ENCODE assay signal across 2 worm cellular contexts in genomic region chrV:11196631-11197258, ce11.
TF ChIP-seq lines count a peak whose summit lies in the region.

No protein-coding gene starts in this region.

TF ChIP-seq in whole organism, L1 larva, 84 proteins besides CTCF, POLR2A, EP300 and RAD21 (continued from another document):
- TF ChIP-seq C16A3.4 (tag; optimal IDR thresholded peaks at IDR 0.05; lab: Kevin White, UChicago) (peak; percentile 16), nhr-71 (tag; optimal IDR thresholded peaks at IDR 0.05; lab: Kevin White, UChicago) (peak; percentile 48), skn-1 (tag; optimal IDR thresholded peaks at IDR 0.05; lab: Kevin White, UChicago) (no peak), ceh-82 (tag; optimal IDR thresholded peaks at IDR 0.05; lab: Kevin White, UChicago) (peak in 1 of 3 experiments; percentile 17), mdl-1 (tag; optimal IDR thresholded peaks at IDR 0.05; lab: Kevin White, UChicago) (no peak), nhr-20 (tag; optimal IDR thresholded peaks at IDR 0.05; lab: Kevin White, UChicago) (peak; percentile 55), grh-1 (GFP tag; IDR thresholded peaks at IDR 0.05; lab: Robert Waterston, UW) (peak; percentile 85)
TF ChIP-seq in whole organism, L1 larva: peak in this region for 16.

TF ChIP-seq in whole organism, L2 larva, 48 proteins besides CTCF, POLR2A, EP300 and RAD21 (continued from another document):
- TF ChIP-seq crh-2 (tag; optimal IDR thresholded peaks at IDR 0.05; lab: Kevin White, UChicago) (peak; percentile 45), sma-9 (GFP tag; optimal IDR thresholded peaks at IDR 0.05; lab: Kevin White, UChicago) (peak; percentile 49), sma-9 (tag; optimal IDR thresholded peaks at IDR 0.05; lab: Kevin White, UChicago) (no peak), ceh-16 (tag; optimal IDR thresholded peaks at IDR 0.05; lab: Kevin White, UChicago) (peak; percentile 46), nhr-129 (tag; optimal IDR thresholded peaks at IDR 0.05; lab: Kevin White, UChicago) (peak; percentile 31), unc-62 (GFP tag; optimal IDR thresholded peaks at IDR 0.05; lab: Kevin White, UChicago) (no peak), peb-1 (tag; optimal IDR thresholded peaks at IDR 0.05; lab: Kevin White, UChicago) (no peak), mbf-1 (tag; optimal IDR thresholded peaks at IDR 0.05; lab: Kevin White, UChicago) (no peak), C34F6.9 (tag; optimal IDR thresholded peaks at IDR 0.05; lab: Kevin White, UChicago) (no peak)
TF ChIP-seq in whole organism, L2 larva: peak in this region for 10.
